Fruit fly (Drosophila melanogaster): ENCODE data around the gene kar.
A peak's percentile ranks its signal among the peaks of the same experiment; 100 is the strongest.

kar gene

DNA sequence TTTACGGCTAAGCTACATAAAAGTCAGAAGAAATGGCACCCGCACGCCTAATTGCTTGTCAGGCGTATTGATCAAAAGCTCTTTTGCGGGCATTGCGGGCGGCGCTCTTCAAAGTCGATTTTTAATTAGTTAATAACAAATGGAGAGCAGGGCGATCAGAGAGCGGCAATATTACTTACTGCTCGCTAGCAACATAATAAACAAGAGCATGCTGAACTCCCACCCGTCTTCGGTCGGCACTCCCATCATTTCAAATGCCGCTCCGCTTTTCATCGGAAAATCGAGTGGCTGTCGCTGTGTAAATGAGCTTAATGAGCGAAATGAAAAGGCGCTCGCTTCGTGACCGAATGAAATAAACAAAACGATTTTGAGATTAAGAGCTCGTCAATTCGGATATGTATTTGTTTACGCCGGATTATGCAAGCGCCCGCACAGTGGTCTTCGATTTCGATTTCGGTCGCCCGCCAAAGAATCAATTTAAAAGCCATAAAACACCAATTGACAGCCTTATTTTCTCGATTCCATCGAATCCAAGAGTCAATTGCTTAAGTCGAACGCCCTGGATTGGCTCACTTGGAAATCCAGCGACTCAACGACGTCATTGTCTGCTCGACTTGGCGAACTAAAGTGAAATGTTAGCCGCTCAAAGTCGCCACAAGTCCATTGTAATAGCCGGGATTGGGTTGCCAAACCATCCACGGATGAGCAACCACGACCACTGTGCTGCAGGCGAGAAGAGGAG is 35.5 kb downstream of the kar start (continued):
- TF ChIP-seq CG12155 (GFP tag; optimal IDR thresholded peaks at IDR 0.05) (peak; percentile 57), D19B (GFP tag; optimal IDR thresholded peaks at IDR 0.05) (peak; percentile 70), prd (optimal IDR thresholded peaks at IDR 0.05) (no peak), prd (GFP tag; IDR thresholded peaks at IDR 0.05) (peak; percentile 87), gt (GFP tag; IDR thresholded peaks at IDR 0.05) (peak; percentile 72), dmrt99B (tag; optimal IDR thresholded peaks at IDR 0.05) (peak; percentile 94), slp2 (GFP tag; optimal IDR thresholded peaks at IDR 0.05) (peak; percentile 84), Vsx1 (GFP tag; optimal IDR thresholded peaks at IDR 0.05) (peak; percentile 27), Bteb2 (GFP tag; optimal IDR thresholded peaks at IDR 0.05) (peak; percentile 42), ewg (GFP tag; optimal IDR thresholded peaks at IDR 0.05) (peak; percentile 82), CG4730 (GFP tag; IDR thresholded peaks at IDR 0.05) (peak; percentile 73), CG13894 (tag; optimal IDR thresholded peaks at IDR 0.05) (no peak), onecut (GFP tag; IDR thresholded peaks at IDR 0.05) (peak; percentile 64), HLH3B (GFP tag; IDR thresholded peaks at IDR 0.05) (peak; percentile 79), CG31224 (GFP tag; IDR thresholded peaks at IDR 0.05) (peak; percentile 70), Oli (tag; optimal IDR thresholded peaks at IDR 0.05) (peak; percentile 93), CG11504 (tag; optimal IDR thresholded peaks at IDR 0.05) (peak; percentile 88), CG14014 (GFP tag; IDR thresholded peaks at IDR 0.05) (peak; percentile 80), sqz (GFP tag; optimal IDR thresholded peaks at IDR 0.05) (no peak), ab (GFP tag; optimal IDR thresholded peaks at IDR 0.05) (peak; percentile 27), Meics (GFP tag; optimal IDR thresholded peaks at IDR 0.05) (peak; percentile 81), nom (GFP tag; optimal IDR thresholded peaks at IDR 0.05) (no peak), mirr (GFP tag; optimal IDR thresholded peaks at IDR 0.05) (no peak), odd (GFP tag; optimal IDR thresholded peaks at IDR 0.05) (peak; percentile 83), yki (optimal IDR thresholded peaks at IDR 0.05) (no peak), CG4707 (GFP tag; optimal IDR thresholded peaks at IDR 0.05) (peak; percentile 69), Sox100B (GFP tag; optimal IDR thresholded peaks at IDR 0.05) (peak; percentile 92), CG6683 (GFP tag; optimal IDR thresholded peaks at IDR 0.05) (no peak), CG1602 (GFP tag; optimal IDR thresholded peaks at IDR 0.05) (peak; percentile 58), Awh (GFP tag; IDR thresholded peaks at IDR 0.05) (peak; percentile 73; the same call in 1 of the 2 replicates), CG9876 (GFP tag; optimal IDR thresholded peaks at IDR 0.05) (peak; percentile 59), hbn (GFP tag; IDR thresholded peaks at IDR 0.05; ENCODE audit: partially characterized antibody) (no peak), CG11247 (GFP tag; IDR thresholded peaks at IDR 0.05) (peak; percentile 67), dimm (GFP tag; IDR thresholded peaks at IDR 0.05) (peak; percentile 60), D19A (tag; optimal IDR thresholded peaks at IDR 0.05) (peak; percentile 68), CHES-1-like (GFP tag; optimal IDR thresholded peaks at IDR 0.05) (peak; percentile 73), usp (GFP tag; optimal IDR thresholded peaks at IDR 0.05) (no peak), fd102C (GFP tag; optimal IDR thresholded peaks at IDR 0.05) (no peak), CG8290 (GFP tag; optimal IDR thresholded peaks at IDR 0.05) (no peak), CG8290 (tag; optimal IDR thresholded peaks at IDR 0.05) (peak in 1 of 2 experiments; percentile 76), crc (GFP tag; optimal IDR thresholded peaks at IDR 0.05) (peak; percentile 73), Xbp1 (GFP tag; optimal IDR thresholded peaks at IDR 0.05) (peak; percentile 81), YL-1 (GFP tag; optimal IDR thresholded peaks at IDR 0.05) (peak; percentile 62), exex (tag; optimal IDR thresholded peaks at IDR 0.05) (peak; percentile 34), seq (GFP tag; IDR thresholded peaks at IDR 0.05) (peak; percentile 89)
